Fruit fly (Drosophila melanogaster) whole organism, embryonic: Measurements from ENCODE around the gene ova.

Experiments
- Asciz ChIP-seq: fragments of 200-800 bp; sonication (Bioruptor generic); optimal IDR thresholded peaks from 2 replicates; lab custom pipeline; 2017; ENCODE audit warnings: missing biosample characterization, mild to moderate bottlenecking, missing genetic modification characterization, missing genetic modification reagents
- Bdp1 ChIP-seq: fragments of 200-800 bp; sonication (Bioruptor generic); optimal IDR thresholded peaks from 3 replicates; lab custom pipeline; 2016; ENCODE audit warnings: missing biosample characterization, missing genetic modification characterization
- CG1024 ChIP-seq: fragments of 200-800 bp; sonication (Bioruptor generic); IDR thresholded peaks from 2 replicates; pipeline ENCODE4 v1.3.6; 2022; ENCODE audit warnings: missing biosample characterization, missing genetic modification characterization
- CG10321 ChIP-seq: fragments of 200-800 bp; sonication (Bioruptor generic); IDR thresholded peaks from 2 replicates; pipeline ENCODE4 v1.3.6; 2022; ENCODE audit warnings: missing biosample characterization, missing genetic modification characterization
- CG10462 ChIP-seq: fragments of 200-800 bp; sonication (Bioruptor generic); optimal IDR thresholded peaks from 2 replicates; lab custom pipeline; 2016; ENCODE audit warnings: missing biosample characterization, missing genetic modification characterization
- CG10654 ChIP-seq: fragments of 200-800 bp; sonication (Bioruptor generic); optimal IDR thresholded peaks from 2 replicates; lab custom pipeline; 2016; ENCODE audit warnings: missing biosample characterization, missing genetic modification characterization
- CG14860 ChIP-seq: fragments of 200-800 bp; sonication (Bioruptor generic); IDR thresholded peaks from 3 replicates; pipeline ENCODE4 v1.3.6; 2022; ENCODE audit warnings: missing biosample characterization, missing genetic modification characterization; ENCODE audit not compliant: partially characterized antibody
- CG16863 ChIP-seq: fragments of 200-800 bp; sonication (Bioruptor generic); optimal IDR thresholded peaks from 3 replicates; lab custom pipeline; 2016; ENCODE audit warnings: missing biosample characterization, missing genetic modification characterization
- CG2678 ChIP-seq: fragments of 200-800 bp; sonication (Bioruptor generic); optimal IDR thresholded peaks from 3 replicates; lab custom pipeline; 2019; ENCODE audit warnings: missing biosample characterization, mild to moderate bottlenecking, missing genetic modification characterization, moderate library complexity
- CG3065 ChIP-seq: fragments of 200-800 bp; sonication (Bioruptor generic); optimal IDR thresholded peaks from 2 replicates; lab custom pipeline; 2016; ENCODE audit warnings: missing biosample characterization, missing genetic modification characterization
- CG3163 ChIP-seq: fragments of 200-800 bp; sonication (Bioruptor generic); optimal IDR thresholded peaks from 3 replicates; lab custom pipeline; 2016; ENCODE audit warnings: missing biosample characterization, missing genetic modification characterization
- CG32532 ChIP-seq: fragments of 200-800 bp; sonication (Bioruptor generic); IDR thresholded peaks from 2 replicates; pipeline ENCODE4 v1.3.6; 2022; ENCODE audit warnings: missing biosample characterization, missing genetic modification characterization
- CG32767 ChIP-seq: fragments of 200-800 bp; sonication (Bioruptor generic); IDR thresholded peaks from 2 replicates; pipeline ENCODE4 v1.3.6; 2022; ENCODE audit warnings: missing biosample characterization, missing genetic modification characterization
- CG33213 ChIP-seq: fragments of 200-800 bp; sonication (Bioruptor generic); optimal IDR thresholded peaks from 3 replicates; lab custom pipeline; 2016; ENCODE audit warnings: missing biosample characterization, missing genetic modification characterization
- CG3995 ChIP-seq: fragments of 200-800 bp; sonication (Bioruptor generic); optimal IDR thresholded peaks from 3 replicates; lab custom pipeline; 2016; ENCODE audit warnings: missing biosample characterization, missing genetic modification characterization
- CG4328 ChIP-seq: fragments of 200-800 bp; sonication (Bioruptor generic); optimal IDR thresholded peaks from 3 replicates; lab custom pipeline; 2017; ENCODE audit warnings: missing biosample characterization, missing genetic modification reagents, missing genetic modification characterization
- CG4617 ChIP-seq: fragments of 200-800 bp; sonication (Bioruptor generic); optimal IDR thresholded peaks from 3 replicates; lab custom pipeline; 2016; ENCODE audit warnings: missing biosample characterization, missing genetic modification characterization, borderline replicate concordance
- CG4707 ChIP-seq: fragments of 200-800 bp; sonication (Bioruptor generic); optimal IDR thresholded peaks from 2 replicates; lab custom pipeline; 2018; ENCODE audit warnings: missing biosample characterization, mild to moderate bottlenecking, missing genetic modification characterization, moderate library complexity
- CG7357 ChIP-seq: fragments of 200-800 bp; sonication (Bioruptor generic); IDR thresholded peaks from 3 replicates; pipeline ENCODE4 v1.3.6; 2022; ENCODE audit warnings: missing biosample characterization, missing genetic modification characterization
- CG7928 ChIP-seq: fragments of 200-800 bp; sonication (Bioruptor generic); optimal IDR thresholded peaks from 2 replicates; lab custom pipeline; 2017; ENCODE audit warnings: missing biosample characterization, mild to moderate bottlenecking, missing genetic modification characterization
- CG9727 ChIP-seq: fragments of 200-800 bp; sonication (Bioruptor generic); optimal IDR thresholded peaks from 3 replicates; lab custom pipeline; 2017; ENCODE audit warnings: missing biosample characterization, mild to moderate bottlenecking, missing genetic modification characterization
- Camta ChIP-seq: fragments of 200-800 bp; sonication (Bioruptor generic); optimal IDR thresholded peaks from 2 replicates; lab custom pipeline; 2016; ENCODE audit warnings: missing biosample characterization, missing genetic modification characterization
- CoRest ChIP-seq: fragments of 200-800 bp; sonication (Bioruptor generic); optimal IDR thresholded peaks from 3 replicates; lab custom pipeline; 2018; ENCODE audit warnings: missing biosample characterization, mild to moderate bottlenecking, missing genetic modification characterization, moderate library complexity
- Dek ChIP-seq: fragments of 200-800 bp; sonication (Bioruptor generic); optimal IDR thresholded peaks from 3 replicates; lab custom pipeline; 2019; ENCODE audit warnings: missing biosample characterization, mild to moderate bottlenecking, missing genetic modification characterization, moderate library complexity
- Gug ChIP-seq: fragments of 200-800 bp; sonication (Bioruptor generic); IDR thresholded peaks from 4 replicates; pipeline ENCODE4 v1.3.6; 2022; ENCODE audit warnings: missing biosample characterization, missing genetic modification characterization
- Tbp ChIP-seq: fragments of >200 bp; optimal IDR thresholded peaks from 2 replicates; lab custom pipeline; 2018; ENCODE audit warnings: missing biosample characterization, missing genetic modification characterization
- YL-1 ChIP-seq: fragments of 200-800 bp; sonication (Bioruptor generic); optimal IDR thresholded peaks from 3 replicates; lab custom pipeline; 2017; ENCODE audit warnings: missing biosample characterization, mild to moderate bottlenecking, missing genetic modification characterization
- dan ChIP-seq: fragments of 200-800 bp; sonication (Bioruptor generic); IDR thresholded peaks from 2 replicates; pipeline ENCODE4 v1.3.6; 2022; ENCODE audit warnings: missing biosample characterization, missing genetic modification characterization
- dmrt99B ChIP-seq: fragments of 200-800 bp; sonication (Bioruptor generic); optimal IDR thresholded peaks from 2 replicates; lab custom pipeline; 2018; ENCODE audit warnings: missing biosample characterization, mild to moderate bottlenecking, missing genetic modification characterization, moderate library complexity
- exex ChIP-seq: fragments of 200-800 bp; sonication (Bioruptor generic); optimal IDR thresholded peaks from 4 replicates; lab custom pipeline; 2018; ENCODE audit warnings: missing biosample characterization, mild to moderate bottlenecking, missing genetic modification characterization, moderate library complexity
- fd64A ChIP-seq: fragments of 200-800 bp; sonication (Bioruptor generic); optimal IDR thresholded peaks from 3 replicates; lab custom pipeline; 2018; ENCODE audit warnings: missing biosample characterization, mild to moderate bottlenecking, missing genetic modification characterization
- gsb ChIP-seq: fragments of 200-800 bp; sonication (Bioruptor generic); IDR thresholded peaks from 2 replicates; pipeline ENCODE4 v1.3.6; 2022; ENCODE audit warnings: missing biosample characterization, missing genetic modification characterization
- lab ChIP-seq: fragments of 200-800 bp; sonication (Bioruptor generic); optimal IDR thresholded peaks from 3 replicates; lab custom pipeline; 2017; ENCODE audit warnings: missing biosample characterization, missing genetic modification characterization, mild to moderate bottlenecking, moderate library complexity, missing genetic modification reagents
- mirr ChIP-seq: fragments of 200-800 bp; sonication (Bioruptor generic); optimal IDR thresholded peaks from 3 replicates; lab custom pipeline; 2018; ENCODE audit warnings: missing biosample characterization, mild to moderate bottlenecking, missing genetic modification characterization
- nau ChIP-seq: fragments of 200-800 bp; sonication (Bioruptor generic); optimal IDR thresholded peaks from 3 replicates; lab custom pipeline; 2017; ENCODE audit warnings: missing biosample characterization, mild to moderate bottlenecking, missing genetic modification characterization, missing genetic modification reagents
- onecut ChIP-seq: fragments of 200-800 bp; sonication (Bioruptor generic); IDR thresholded peaks from 2 replicates; pipeline ENCODE4 v1.3.6; 2022; ENCODE audit warnings: missing biosample characterization, missing genetic modification characterization
- pfk ChIP-seq: fragments of 200-800 bp; sonication (Bioruptor generic); optimal IDR thresholded peaks from 2 replicates; lab custom pipeline; 2018; ENCODE audit warnings: missing biosample characterization, mild to moderate bottlenecking, missing genetic modification characterization, moderate library complexity
- phol ChIP-seq: fragments of 200-800 bp; sonication (Bioruptor generic); optimal IDR thresholded peaks from 3 replicates; lab custom pipeline; 2018; ENCODE audit warnings: missing biosample characterization, mild to moderate bottlenecking, missing genetic modification characterization, moderate library complexity
- pzg ChIP-seq: fragments of 200-800 bp; sonication (Bioruptor generic); optimal IDR thresholded peaks from 3 replicates; lab custom pipeline; 2018; ENCODE audit warnings: missing biosample characterization, mild to moderate bottlenecking, missing genetic modification characterization, moderate library complexity
- run ChIP-seq: fragments of 200-800 bp; sonication (Bioruptor generic); optimal IDR thresholded peaks from 3 replicates; lab custom pipeline; 2018; ENCODE audit warnings: missing biosample characterization, mild to moderate bottlenecking, missing genetic modification characterization
- salm ChIP-seq: fragments of 200-800 bp; sonication (Bioruptor generic); optimal IDR thresholded peaks from 2 replicates; lab custom pipeline; 2018; ENCODE audit warnings: missing biosample characterization, mild to moderate bottlenecking, missing genetic modification characterization
- ssp ChIP-seq: fragments of 200-800 bp; sonication (Bioruptor generic); IDR thresholded peaks from 2 replicates; pipeline ENCODE4 v1.3.6; 2022; ENCODE audit warnings: missing biosample characterization, missing genetic modification characterization
- tin ChIP-seq: fragments of 200-800 bp; sonication (Bioruptor generic); optimal IDR thresholded peaks from 3 replicates; lab custom pipeline; 2016; ENCODE audit warnings: missing biosample characterization, missing genetic modification characterization
- trh ChIP-seq: fragments of 200-800 bp; sonication (Bioruptor generic); optimal IDR thresholded peaks from 2 replicates; lab custom pipeline; 2016; ENCODE audit warnings: missing biosample characterization, missing genetic modification characterization
- vnd ChIP-seq: fragments of 200-800 bp; sonication (Bioruptor generic); IDR thresholded peaks from 3 replicates; pipeline ENCODE4 v1.3.6; 2022; ENCODE audit warnings: missing biosample characterization, missing genetic modification characterization; ENCODE audit not compliant: partially characterized antibody
- vvl ChIP-seq: fragments of 200-800 bp; sonication (Bioruptor generic); IDR thresholded peaks from 2 replicates; pipeline ENCODE4 v1.3.6; 2022; ENCODE audit warnings: missing biosample characterization, missing genetic modification characterization
- wek ChIP-seq: fragments of 200-800 bp; sonication (Bioruptor generic); optimal IDR thresholded peaks from 3 replicates; lab custom pipeline; 2018; ENCODE audit warnings: missing biosample characterization, mild to moderate bottlenecking, missing genetic modification characterization, moderate library complexity

Gene ova

DNA sequence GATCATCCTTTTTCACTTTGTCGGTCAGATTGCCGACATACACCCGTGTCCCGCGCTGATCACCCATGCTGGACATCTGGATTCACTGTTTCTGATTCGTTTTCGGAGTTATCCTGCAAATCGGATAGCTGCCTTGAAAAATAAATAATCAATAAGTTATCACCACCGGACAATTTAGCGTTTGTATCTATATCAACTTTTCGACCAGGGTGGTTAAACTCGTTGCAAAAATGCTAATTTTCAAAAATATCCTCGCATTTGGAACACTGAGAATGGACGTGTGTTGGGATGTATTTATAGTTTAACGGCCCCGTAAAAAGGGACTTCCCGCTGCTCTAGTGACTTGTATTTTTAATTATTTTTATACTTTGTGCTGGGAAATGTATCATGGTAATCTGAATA is 31.9 kb upstream of the ova start, which contains the start of gene Rsf1 (continued):
- TF ChIP-seq gsb (GFP tag; lab: Robert Waterston, UW) (no peak), CG3065 (GFP tag; lab: Kevin White, UChicago) (no peak), CG1024 (GFP tag; lab: Robert Waterston, UW) (peak; percentile 86), YL-1 (peak; percentile 78), Dek (no peak), CG7928 (GFP tag; lab: Kevin White, UChicago) (peak; percentile 63), CoRest (tag; lab: Kevin White, UChicago) (peak; percentile 41), dmrt99B (tag; lab: Kevin White, UChicago) (no peak), Camta (no peak), phol (tag; lab: Kevin White, UChicago) (peak; percentile 21), CG4617 (GFP tag; lab: Kevin White, UChicago) (peak; percentile 62), CG4328 (GFP tag; lab: Kevin White, UChicago) (no peak), wek (GFP tag; lab: Kevin White, UChicago) (peak; percentile 22), Tbp (GFP tag; lab: Kevin White, UChicago) (no peak), onecut (GFP tag; lab: Robert Waterston, UW) (peak; percentile 96), CG32767 (GFP tag; lab: Robert Waterston, UW) (peak; percentile 86), CG4707 (no peak), vvl (GFP tag; lab: Robert Waterston, UW) (peak; percentile 56; the same call in 1 of the 2 replicates), pzg (peak; percentile 38), pfk (peak; percentile 92), ssp (GFP tag; lab: Robert Waterston, UW) (peak; percentile 81), CG3995 (GFP tag; lab: Kevin White, UChicago) (no peak)

DNA sequence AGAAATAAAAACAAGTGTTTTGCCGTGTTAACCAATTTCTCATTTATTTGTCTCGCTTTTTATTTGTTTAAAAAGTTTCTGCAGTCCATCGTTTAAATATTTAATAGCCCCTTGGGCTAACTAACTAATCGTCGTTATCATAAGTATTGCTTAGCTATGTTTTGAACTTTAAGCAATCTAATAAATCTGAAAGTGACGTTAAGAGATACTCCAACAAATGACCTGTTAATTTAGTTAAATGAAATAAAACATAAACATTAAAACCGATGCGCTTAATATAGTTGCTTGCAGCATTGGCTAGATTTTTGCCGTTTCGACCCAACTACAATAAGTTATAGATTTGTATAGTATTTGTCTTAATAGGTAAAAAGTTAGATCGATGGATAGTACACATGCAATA is 30.3 kb upstream of the ova start:
- no peak for TF ChIP-seq lab (GFP tag; lab: Kevin White, UChicago)
- no peak for TF ChIP-seq dan (GFP tag; lab: Robert Waterston, UW)
- no peak for TF ChIP-seq exex (tag; lab: Kevin White, UChicago)
- no peak for TF ChIP-seq salm (tag; lab: Kevin White, UChicago)
- TF ChIP-seq CG3163 (GFP tag; lab: Kevin White, UChicago): no peak
- no peak for TF ChIP-seq nau (GFP tag; lab: Kevin White, UChicago)
- TF ChIP-seq fd64A (GFP tag; lab: Kevin White, UChicago): no peak
- TF ChIP-seq CG10462 (GFP tag; lab: Kevin White, UChicago): no peak

DNA sequence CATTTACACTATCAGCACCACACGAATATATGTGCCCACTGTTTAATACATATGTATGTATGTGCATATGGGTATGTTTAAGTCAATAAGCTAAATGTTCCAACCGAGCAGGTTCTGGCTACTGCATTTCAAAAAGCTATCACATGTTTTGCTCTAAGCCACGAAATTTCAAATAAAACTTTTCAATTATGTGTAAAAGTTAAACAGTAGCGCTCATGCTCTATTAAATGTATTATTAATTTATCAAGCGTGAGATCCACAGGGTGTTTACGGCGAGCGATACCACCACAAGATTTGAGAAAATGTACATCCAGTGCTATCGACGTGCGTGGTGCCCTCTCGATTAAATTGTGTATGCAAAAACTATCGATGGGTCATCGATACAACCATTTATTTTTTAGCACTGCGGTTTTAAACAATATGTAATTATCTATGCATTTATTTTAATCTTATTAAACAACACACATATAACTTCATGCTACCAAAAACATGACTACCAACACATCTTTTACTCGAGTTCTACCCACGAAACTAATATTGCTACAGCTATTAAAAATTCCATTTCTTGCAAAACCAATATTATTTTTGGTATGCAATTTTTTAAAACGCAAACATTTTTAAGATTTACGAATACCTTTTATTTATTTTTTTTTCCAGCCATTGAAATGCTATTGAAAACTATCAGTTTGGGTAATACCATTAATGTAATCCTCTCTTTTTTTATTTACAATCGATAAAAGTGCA is 29.4 kb upstream of the ova start, which contains the start of gene Pten:
Pten (minus strand) TSS at position 300 of the 744 bp plus-strand sequence.
- TF ChIP-seq CG10654 (GFP tag; lab: Kevin White, UChicago) (peak; percentile 62), trh (peak; percentile 16), CG9727 (GFP tag; lab: Kevin White, UChicago) (peak; percentile 90), CG14860 (GFP tag; lab: Robert Waterston, UW) (peak; percentile 87), Bdp1 (GFP tag; lab: Kevin White, UChicago) (no peak), Asciz (no peak), CG33213 (GFP tag; lab: Kevin White, UChicago) (peak; percentile 57), CG2678 (tag; lab: Kevin White, UChicago) (no peak), CG7357 (no peak; the same call in 2 of the 3 replicates), run (no peak), CG32532 (GFP tag; lab: Robert Waterston, UW) (peak; percentile 62; the same call in 1 of the 2 replicates), CG4617 (GFP tag; lab: Kevin White, UChicago) (peak; percentile 70), exex (tag; lab: Kevin White, UChicago) (no peak), vnd (peak; percentile 85), mirr (GFP tag; lab: Kevin White, UChicago) (no peak), CG10321 (no peak), Dek (no peak), CG16863 (GFP tag; lab: Kevin White, UChicago) (peak; percentile 60), Gug (no peak; the same call in 3 of the 4 replicates), CG10462 (GFP tag; lab: Kevin White, UChicago) (peak; percentile 60), tin (GFP tag; lab: Kevin White, UChicago) (peak; percentile 50)
